Worm (Caenorhabditis elegans) whole organism, L2 larva: Measurements from ENCODE around the gene hhat-1.

ENCODE experiments used
- F13H6.1 ChIP-seq: sonication (generic microtip); optimal IDR thresholded peaks from 2 replicates; lab custom pipeline; 2016; ENCODE audit warnings: missing genetic modification characterization, missing compliant biosample characterization
- Y55F3AM.14 ChIP-seq: fragments of 200-800 bp; sonication (Bioruptor generic); optimal IDR thresholded peaks from 2 replicates; lab custom pipeline; 2018; ENCODE audit warnings: mild to moderate bottlenecking, missing genetic modification characterization, missing compliant biosample characterization
- ZK546.5 ChIP-seq: sonication (generic microtip); optimal IDR thresholded peaks from 2 replicates; lab custom pipeline; 2017; ENCODE audit warnings: missing biosample characterization, missing genetic modification characterization
- alr-1 ChIP-seq: fragments of 150-350 bp; optimal IDR thresholded peaks from 2 replicates; lab custom pipeline; 2014; ENCODE audit warnings: missing biosample characterization, missing genetic modification characterization
- aly-2 ChIP-seq: fragments of 150-350 bp; optimal IDR thresholded peaks from 2 replicates; lab custom pipeline; 2014; ENCODE audit warnings: missing biosample characterization, missing genetic modification characterization
- ama-1 ChIP-seq: fragments of 150-350 bp; optimal IDR thresholded peaks from 2 replicates; lab custom pipeline; 2018; ENCODE audit warnings: inconsistent platforms
- blmp-1 ChIP-seq: sonication (generic microtip); optimal IDR thresholded peaks from 2 replicates; lab custom pipeline; 2017; ENCODE audit warnings: missing genetic modification characterization, mild to moderate bottlenecking, missing compliant biosample characterization, antibody characterized with exemption, moderate library complexity; ENCODE audit not compliant: insufficient read depth
- ceh-82 ChIP-seq: fragments of 150-350 bp; optimal IDR thresholded peaks from 2 replicates; lab custom pipeline; 2014; ENCODE audit warnings: missing biosample characterization, missing genetic modification characterization
- crh-2 ChIP-seq: sonication (generic microtip); optimal IDR thresholded peaks from 2 replicates; lab custom pipeline; 2017; ENCODE audit warnings: missing biosample characterization, missing genetic modification characterization
- dmd-4 ChIP-seq: sonication (generic microtip); optimal IDR thresholded peaks from 2 replicates; lab custom pipeline; 2017; ENCODE audit warnings: missing biosample characterization, missing genetic modification characterization
- egl-27 ChIP-seq: sonication (generic microtip); optimal IDR thresholded peaks from 3 replicates; lab custom pipeline; 2017; ENCODE audit warnings: missing biosample characterization, missing genetic modification reagents, missing genetic modification characterization
- fos-1 ChIP-seq: fragments of 150-350 bp; optimal IDR thresholded peaks from 2 replicates; lab custom pipeline; 2014; ENCODE audit warnings: missing biosample characterization, missing genetic modification characterization
- lin-39 ChIP-seq: fragments of 150-350 bp; optimal IDR thresholded peaks from 2 replicates; lab custom pipeline; 2014; ENCODE audit warnings: missing biosample characterization, missing genetic modification reagents, missing genetic modification characterization
- mdl-1 ChIP-seq, 2 experiments: fragments of 150-350 bp in 1 of 2; sonication (generic microtip) in 1 of 2; optimal IDR thresholded peaks; 2 replicates each; lab custom pipeline; 2017; ENCODE audit warnings: missing biosample characterization in 2 of 2, missing genetic modification characterization in 2 of 2
- nhr-10 ChIP-seq: sonication (generic microtip); optimal IDR thresholded peaks from 2 replicates; lab custom pipeline; 2017; ENCODE audit warnings: missing biosample characterization, missing genetic modification characterization
- nhr-11 ChIP-seq: fragments of 150-350 bp; optimal IDR thresholded peaks from 2 replicates; lab custom pipeline; 2014; ENCODE audit warnings: missing biosample characterization, missing genetic modification characterization
- nhr-12 ChIP-seq: fragments of 150-350 bp; optimal IDR thresholded peaks from 2 replicates; lab custom pipeline; 2014; ENCODE audit warnings: missing biosample characterization, missing genetic modification characterization
- nhr-129 ChIP-seq: fragments of 150-350 bp; optimal IDR thresholded peaks from 2 replicates; lab custom pipeline; 2014; ENCODE audit warnings: missing biosample characterization, missing genetic modification characterization
- nhr-21 ChIP-seq: fragments of 150-350 bp; optimal IDR thresholded peaks from 2 replicates; lab custom pipeline; 2014; ENCODE audit warnings: missing biosample characterization, missing genetic modification characterization
- nhr-23 ChIP-seq: fragments of 150-350 bp; optimal IDR thresholded peaks from 2 replicates; lab custom pipeline; 2014; ENCODE audit warnings: missing biosample characterization, missing genetic modification reagents, missing genetic modification characterization
- nhr-25 ChIP-seq: fragments of 150-350 bp; sonication (generic microtip); optimal IDR thresholded peaks from 3 replicates; lab custom pipeline; 2014; ENCODE audit warnings: missing biosample characterization, missing genetic modification characterization
- nhr-6 ChIP-seq: fragments of 150-350 bp; optimal IDR thresholded peaks from 2 replicates; lab custom pipeline; 2014; ENCODE audit warnings: missing biosample characterization, missing genetic modification characterization
- nhr-77 ChIP-seq: fragments of 150-350 bp; optimal IDR thresholded peaks from 2 replicates; lab custom pipeline; 2014; ENCODE audit warnings: missing biosample characterization, missing genetic modification characterization
- peb-1 ChIP-seq: fragments of 150-350 bp; optimal IDR thresholded peaks from 2 replicates; lab custom pipeline; 2014; ENCODE audit warnings: missing biosample characterization, missing genetic modification characterization
- sem-4 ChIP-seq: fragments of 150-350 bp; optimal IDR thresholded peaks from 2 replicates; lab custom pipeline; 2014; ENCODE audit warnings: missing biosample characterization, missing genetic modification reagents, missing genetic modification characterization
- sma-3 ChIP-seq: sonication (generic microtip); optimal IDR thresholded peaks from 2 replicates; lab custom pipeline; 2016; ENCODE audit warnings: missing genetic modification reagents, missing genetic modification characterization, missing compliant biosample characterization
- sma-9 ChIP-seq, 2 experiments: fragments of 150-350 bp in 1 of 2; sonication (generic microtip) in 1 of 2; optimal IDR thresholded peaks; 2 replicates each; lab custom pipeline; 2014 to 2016; ENCODE audit warnings: missing genetic modification characterization in 2 of 2, mild to moderate bottlenecking in 1 of 2, missing biosample characterization in 1 of 2, missing compliant biosample characterization in 1 of 2, missing genetic modification reagents in 1 of 2, moderate library complexity in 1 of 2
- unc-39 ChIP-seq: fragments of 150-350 bp; optimal IDR thresholded peaks from 2 replicates; lab custom pipeline; 2014; ENCODE audit warnings: missing biosample characterization, missing genetic modification characterization
- zag-1 ChIP-seq: fragments of 150-350 bp; optimal IDR thresholded peaks from 2 replicates; lab custom pipeline; 2014; ENCODE audit warnings: missing biosample characterization, missing genetic modification characterization
- ztf-1 ChIP-seq: fragments of 200-800 bp; sonication (Bioruptor generic); conservative IDR thresholded peaks from 2 replicates; pipeline ENCODE4 v1.3.6; 2022; ENCODE audit warnings: missing genetic modification characterization, missing compliant biosample characterization
- ztf-11 ChIP-seq: sonication (generic microtip); optimal IDR thresholded peaks from 2 replicates; lab custom pipeline; 2017; ENCODE audit warnings: missing biosample characterization, missing genetic modification characterization
- ztf-4 ChIP-seq: fragments of 150-350 bp; optimal IDR thresholded peaks from 2 replicates; lab custom pipeline; 2014; ENCODE audit warnings: missing biosample characterization, missing genetic modification characterization

Gene hhat-1

DNA sequence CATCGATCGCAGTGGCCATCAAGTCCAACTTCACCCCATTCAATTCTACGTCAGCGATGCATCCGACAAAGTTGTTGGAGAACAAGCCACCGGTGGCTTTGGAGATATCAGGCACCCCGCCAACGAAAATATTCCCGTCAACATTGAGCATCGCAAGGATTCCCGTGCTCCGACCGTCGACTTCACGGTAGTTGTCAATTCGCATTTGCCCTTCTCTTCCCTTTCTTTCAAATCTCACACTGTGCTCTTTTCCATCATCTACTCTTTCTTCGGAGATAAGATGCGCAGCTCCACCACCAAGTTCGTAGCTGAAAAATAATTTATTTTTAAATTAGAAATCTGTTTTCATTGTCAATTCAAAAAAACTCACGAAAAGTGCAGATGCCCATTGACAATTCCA lies 30.7 kb upstream of the hhat-1 start:
- no peak for TF ChIP-seq nhr-10 (tag; lab: Kevin White, UChicago)
- TF ChIP-seq ama-1, result no peak
- TF ChIP-seq F13H6.1 (tag; lab: Kevin White, UChicago), result no peak
- no peak for TF ChIP-seq nhr-77 (tag; lab: Kevin White, UChicago)
- TF ChIP-seq zag-1 (tag; lab: Kevin White, UChicago), result no peak
- no peak for TF ChIP-seq ztf-11 (tag; lab: Kevin White, UChicago)
- TF ChIP-seq ceh-82 (tag; lab: Kevin White, UChicago), result no peak
- TF ChIP-seq fos-1 (tag; lab: Kevin White, UChicago), result no peak
- no peak for TF ChIP-seq ztf-1 (GFP tag; lab: Robert Waterston, UW)
- TF ChIP-seq egl-27 (tag; lab: Kevin White, UChicago), result no peak
- no peak for TF ChIP-seq nhr-21 (tag; lab: Kevin White, UChicago)
- TF ChIP-seq Y55F3AM.14 (GFP tag; lab: Kevin White, UChicago), result no peak
- TF ChIP-seq ZK546.5 (tag; lab: Kevin White, UChicago), result no peak
- TF ChIP-seq mdl-1 (tag; optimal IDR thresholded peaks at IDR 0.05; lab: Kevin White, UChicago), result no peak
- TF ChIP-seq sem-4, result no peak

DNA sequence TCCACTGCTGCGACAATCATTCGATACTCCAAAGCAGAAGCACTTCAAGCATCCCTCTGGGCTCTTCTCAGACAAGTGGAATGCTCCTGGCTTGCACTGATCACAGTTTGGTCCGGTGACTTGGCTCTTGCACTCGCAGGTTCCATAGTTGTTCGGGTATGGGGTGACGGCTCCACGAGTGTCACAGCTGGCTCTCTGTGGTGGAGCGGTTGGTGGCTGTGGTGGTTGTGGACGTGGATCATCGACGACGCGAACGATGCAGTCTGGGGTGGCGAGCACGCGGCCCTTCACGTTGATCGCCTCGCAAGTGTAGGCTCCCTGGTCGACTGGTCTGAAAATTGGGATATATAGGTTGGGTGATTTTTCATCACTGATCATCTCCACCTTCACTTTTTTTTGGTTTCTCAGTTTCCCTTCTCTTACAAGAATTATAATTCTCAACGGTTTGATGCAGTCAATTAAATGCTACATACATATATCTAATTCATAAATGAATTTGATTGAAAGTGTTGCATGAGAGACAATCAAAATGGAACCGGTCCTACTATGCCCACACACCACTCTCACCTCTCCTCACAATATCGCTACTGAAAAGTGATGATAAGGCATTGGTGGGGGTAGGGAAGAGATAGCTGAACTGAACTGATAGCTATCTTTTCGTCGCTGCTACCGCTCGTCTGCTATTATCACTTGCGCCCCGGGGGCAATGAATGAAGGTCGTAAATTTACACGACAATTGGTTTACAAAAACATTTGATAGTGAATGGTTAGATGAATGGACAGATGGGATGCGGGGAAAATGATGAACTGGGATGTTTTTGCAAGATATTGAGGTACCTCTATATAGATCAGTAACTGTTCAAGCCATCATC lies 13.4 kb upstream of the hhat-1 start:
- peak; percentile 10 for TF ChIP-seq sma-9 (GFP tag; optimal IDR thresholded peaks at IDR 0.05; lab: Kevin White, UChicago)
- no peak for TF ChIP-seq sma-9 (tag; optimal IDR thresholded peaks at IDR 0.05; lab: Kevin White, UChicago)
- TF ChIP-seq aly-2 (tag; lab: Kevin White, UChicago), result no peak
- no peak for TF ChIP-seq nhr-77 (tag; lab: Kevin White, UChicago)
- peak; percentile 1 for TF ChIP-seq nhr-21 (tag; lab: Kevin White, UChicago)
- peak; percentile 61 for TF ChIP-seq blmp-1 (tag; lab: Kevin White, UChicago)

DNA sequence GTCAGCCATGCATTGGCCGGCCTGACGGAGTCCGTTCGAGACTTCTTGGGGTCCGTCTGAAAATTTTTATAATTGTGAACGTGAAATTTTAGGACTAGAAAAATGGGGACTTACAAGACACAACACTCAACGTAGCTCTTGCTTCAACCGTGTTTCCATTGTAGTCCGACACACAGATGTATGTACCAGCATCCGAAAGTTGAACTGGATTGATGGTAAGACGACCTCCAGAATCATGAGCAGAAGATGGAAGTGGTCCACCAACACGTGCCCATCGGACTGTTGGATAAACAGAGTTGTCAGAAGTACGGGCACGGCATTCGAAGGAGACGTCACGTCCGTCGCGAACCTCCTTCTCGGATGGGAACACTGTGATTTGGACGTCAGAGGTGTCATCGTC lies 12.0 kb upstream of the hhat-1 start:
- TF ChIP-seq ZK546.5 (tag; lab: Kevin White, UChicago) (no peak), unc-39 (tag; lab: Kevin White, UChicago) (no peak)

DNA sequence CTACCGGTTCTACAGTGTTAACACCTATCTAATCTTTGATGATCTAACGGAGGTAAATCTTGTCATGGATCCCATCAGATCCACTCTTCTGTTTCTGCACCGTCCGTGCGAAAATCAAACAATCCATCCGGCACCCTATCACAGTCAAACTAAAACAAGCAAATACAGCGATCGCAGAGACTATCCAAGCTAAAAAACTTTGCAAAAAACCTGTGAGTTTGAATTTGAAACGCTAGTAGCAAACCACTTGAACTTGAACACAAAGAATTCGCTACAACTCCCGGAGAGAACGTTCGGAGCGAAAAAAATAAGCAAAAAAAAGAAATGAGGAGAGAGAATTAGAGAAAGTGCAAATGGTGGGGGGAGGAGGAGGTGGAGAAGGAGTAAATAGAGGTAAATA lies 9.6 kb upstream of the hhat-1 start:
- TF ChIP-seq alr-1 (no peak), lin-39 (no peak), nhr-25 (tag; lab: Kevin White, UChicago) (no peak), nhr-11 (no peak)
- TF ChIP-seq, all 48 proteins: peak for 0

DNA sequence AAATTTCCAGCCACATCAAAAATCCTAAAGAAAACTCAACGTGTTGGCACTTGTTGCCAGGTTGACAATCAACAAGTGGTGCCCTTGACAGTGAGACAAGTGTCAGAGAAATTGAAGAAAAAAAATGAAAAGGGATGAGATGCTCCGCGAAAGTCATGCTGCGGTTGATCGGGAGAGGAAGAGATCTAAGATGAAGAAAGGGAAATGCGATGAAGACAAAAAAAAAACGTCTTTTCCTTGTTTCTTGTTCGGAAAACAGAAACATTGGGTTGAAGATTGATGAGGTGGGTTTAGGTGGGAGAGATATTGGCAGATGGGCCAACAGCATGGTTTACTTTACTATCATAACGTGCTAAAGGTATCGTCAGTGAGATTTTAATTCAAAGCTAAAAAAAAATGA lies 8.1 kb upstream of the hhat-1 start:
- TF ChIP-seq nhr-129 (tag; lab: Kevin White, UChicago), result peak; percentile 41
- no peak for TF ChIP-seq nhr-6 (tag; lab: Kevin White, UChicago)

DNA sequence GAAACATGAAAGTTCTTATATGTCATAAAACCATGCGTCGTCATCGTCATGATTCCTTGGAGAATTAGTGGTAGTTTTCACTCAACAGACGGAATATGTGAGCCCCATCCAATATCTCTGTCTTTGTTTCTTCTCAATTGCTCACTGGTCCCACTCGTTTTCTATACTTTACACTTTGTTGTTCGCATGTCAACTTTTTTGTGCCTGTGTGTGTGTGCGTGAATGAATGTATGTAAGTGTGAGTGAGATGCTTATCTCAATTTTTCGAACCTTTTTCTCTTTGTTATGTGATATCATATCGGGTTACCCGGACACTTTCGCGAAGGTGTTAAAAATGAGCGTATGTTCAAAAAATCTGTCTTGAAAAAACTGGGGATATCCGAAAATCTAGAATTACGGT lies 6.2 kb upstream of the hhat-1 start:
- TF ChIP-seq sma-3, result no peak
- TF ChIP-seq dmd-4 (tag; lab: Kevin White, UChicago), result no peak
- peak; percentile 5 for TF ChIP-seq sma-9 (GFP tag; optimal IDR thresholded peaks at IDR 0.05; lab: Kevin White, UChicago)
- no peak for TF ChIP-seq sma-9 (tag; optimal IDR thresholded peaks at IDR 0.05; lab: Kevin White, UChicago)
- TF ChIP-seq aly-2 (tag; lab: Kevin White, UChicago), result no peak

DNA sequence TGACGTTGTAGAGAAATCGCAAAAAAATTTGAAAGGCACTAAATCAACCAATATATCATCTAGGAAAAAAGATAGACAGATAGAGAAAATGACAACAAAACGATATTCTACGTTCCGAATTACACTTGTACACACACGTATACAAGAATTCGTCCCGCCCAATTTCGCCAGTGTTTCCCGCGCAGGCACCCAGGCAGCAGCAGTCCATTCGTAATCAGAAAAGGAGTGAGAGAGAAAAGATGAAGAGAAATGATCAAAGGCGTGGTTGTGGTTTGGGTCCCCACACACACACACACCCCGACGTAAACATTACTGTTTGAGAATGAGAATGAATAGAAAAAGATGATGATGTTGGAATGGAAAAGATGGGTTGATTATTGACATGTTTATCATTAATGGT lies 4.6 kb upstream of the hhat-1 start:
- TF ChIP-seq aly-2 (tag; lab: Kevin White, UChicago), result no peak
- no peak for TF ChIP-seq dmd-4 (tag; lab: Kevin White, UChicago)
- no peak for TF ChIP-seq nhr-12
- peak; percentile 42 for TF ChIP-seq fos-1 (tag; lab: Kevin White, UChicago)
- peak; percentile 61 for TF ChIP-seq nhr-25 (tag; lab: Kevin White, UChicago)
- no peak for TF ChIP-seq ztf-4 (tag; lab: Kevin White, UChicago)
- TF ChIP-seq ztf-11 (tag; lab: Kevin White, UChicago), result no peak
- no peak for TF ChIP-seq peb-1
- no peak for TF ChIP-seq crh-2 (tag; lab: Kevin White, UChicago)
- TF ChIP-seq nhr-21 (tag; lab: Kevin White, UChicago), result peak; percentile 47
- peak; percentile 65 for TF ChIP-seq blmp-1 (tag; lab: Kevin White, UChicago)
- peak; percentile 60 for TF ChIP-seq sma-3
- no peak for TF ChIP-seq nhr-23 (tag; lab: Kevin White, UChicago)
- peak; percentile 8 for TF ChIP-seq sma-9 (GFP tag; optimal IDR thresholded peaks at IDR 0.05; lab: Kevin White, UChicago)
- TF ChIP-seq sma-9 (tag; optimal IDR thresholded peaks at IDR 0.05; lab: Kevin White, UChicago), result no peak
